Fruit fly (Drosophila melanogaster) whole organism, prepupa: Measurements from ENCODE around the gene CG11247.

Source experiments
- CG11902 ChIP-seq: fragments of 200-800 bp; sonication (Bioruptor generic); optimal IDR thresholded peaks from 3 replicates; lab custom pipeline; 2016; ENCODE audit warnings: missing biosample characterization, missing genetic modification characterization
- CG16779 ChIP-seq: fragments of 200-800 bp; sonication (Bioruptor generic); optimal IDR thresholded peaks from 3 replicates; lab custom pipeline; 2017; ENCODE audit warnings: missing biosample characterization, mild to moderate bottlenecking, missing genetic modification characterization
- CG6808 ChIP-seq: fragments of 200-800 bp; sonication (Bioruptor generic); optimal IDR thresholded peaks from 3 replicates; lab custom pipeline; 2017; ENCODE audit warnings: missing biosample characterization, missing genetic modification characterization, mild to moderate bottlenecking, moderate library complexity, missing genetic modification reagents
- Hr4 ChIP-seq: fragments of 200-800 bp; sonication (Bioruptor generic); optimal IDR thresholded peaks from 3 replicates; lab custom pipeline; 2016; ENCODE audit warnings: missing biosample characterization, missing genetic modification characterization
- acj6 ChIP-seq: fragments of 200-800 bp; sonication (Bioruptor generic); optimal IDR thresholded peaks from 3 replicates; lab custom pipeline; 2016; ENCODE audit warnings: missing biosample characterization, missing genetic modification characterization

DNA sequence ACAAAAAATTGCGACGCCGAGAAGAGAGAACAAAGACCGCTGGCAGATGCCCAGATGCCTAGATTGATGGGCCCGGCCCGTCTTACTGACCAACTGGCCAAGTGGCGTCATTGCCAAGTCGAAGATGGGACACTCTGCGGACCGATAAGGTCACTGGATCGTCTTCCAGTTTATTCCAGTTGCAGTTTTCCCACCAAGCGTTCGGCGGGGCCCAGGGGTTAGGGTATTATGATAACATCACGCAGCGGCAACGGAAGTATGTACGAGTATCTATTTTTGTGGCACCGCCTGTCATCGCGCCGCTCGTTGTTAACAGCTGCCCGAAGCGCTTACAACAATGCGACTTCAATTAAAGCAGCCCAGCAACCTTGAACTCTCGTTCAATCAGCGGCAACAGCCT lies 28.6 kb downstream of the CG11247 start:
- TF ChIP-seq acj6 (GFP tag; lab: Kevin White, UChicago): no peak
- no peak for TF ChIP-seq Hr4 (GFP tag; lab: Kevin White, UChicago)
- TF ChIP-seq CG6808: no peak
- no peak for TF ChIP-seq CG11902 (GFP tag; lab: Kevin White, UChicago)
- TF ChIP-seq CG16779 (tag; lab: Kevin White, UChicago): no peak
